Fruit fly (Drosophila melanogaster) whole organism, embryonic: ENCODE results near the gene CG14339.

Experiments
- Adf1 ChIP-seq: fragments of 200-800 bp; sonication (Bioruptor generic); IDR thresholded peaks from 2 replicates; pipeline ENCODE4 v1.3.6; 2022; ENCODE audit warnings: missing biosample characterization, missing genetic modification characterization
- Bgb ChIP-seq: fragments of 200-800 bp; sonication (Bioruptor generic); IDR thresholded peaks from 2 replicates; pipeline ENCODE4 v1.3.6; 2022; ENCODE audit warnings: missing biosample characterization, missing genetic modification characterization; ENCODE audit not compliant: partially characterized antibody
- CG10979 ChIP-seq: fragments of 200-800 bp; sonication (Bioruptor generic); optimal IDR thresholded peaks from 2 replicates; lab custom pipeline; 2018; ENCODE audit warnings: missing biosample characterization, mild to moderate bottlenecking, missing genetic modification characterization, moderate library complexity
- CG12219 ChIP-seq: fragments of 200-800 bp; sonication (Bioruptor generic); optimal IDR thresholded peaks from 3 replicates; lab custom pipeline; 2018; ENCODE audit warnings: missing biosample characterization, mild to moderate bottlenecking, missing genetic modification characterization
- CG13287 ChIP-seq: fragments of 200-800 bp; sonication (Bioruptor generic); IDR thresholded peaks from 2 replicates; pipeline ENCODE4 v1.3.6; 2022; ENCODE audit warnings: missing biosample characterization, missing genetic modification characterization; ENCODE audit not compliant: partially characterized antibody
- CG13296 ChIP-seq: fragments of 200-800 bp; sonication (Bioruptor generic); optimal IDR thresholded peaks from 3 replicates; lab custom pipeline; 2018; ENCODE audit warnings: missing biosample characterization, mild to moderate bottlenecking, missing genetic modification characterization
- CG14014 ChIP-seq: fragments of 200-800 bp; sonication (Bioruptor generic); IDR thresholded peaks from 2 replicates; pipeline ENCODE4 v1.3.6; 2022; ENCODE audit warnings: missing biosample characterization, missing genetic modification characterization
- CG14441 ChIP-seq: fragments of 200-800 bp; sonication (Bioruptor generic); IDR thresholded peaks from 2 replicates; pipeline ENCODE4 v1.3.6; 2022; ENCODE audit warnings: missing biosample characterization, missing genetic modification characterization
- CG14667 ChIP-seq: fragments of 200-800 bp; sonication (Bioruptor generic); IDR thresholded peaks from 2 replicates; pipeline ENCODE4 v1.3.6; 2022; ENCODE audit warnings: missing biosample characterization, missing genetic modification characterization
- CG14860 ChIP-seq: fragments of 200-800 bp; sonication (Bioruptor generic); IDR thresholded peaks from 3 replicates; pipeline ENCODE4 v1.3.6; 2022; ENCODE audit warnings: missing biosample characterization, missing genetic modification characterization; ENCODE audit not compliant: partially characterized antibody
- CG16779 ChIP-seq: fragments of 200-800 bp; sonication (Bioruptor generic); IDR thresholded peaks from 2 replicates; pipeline ENCODE4 v1.3.6; 2022; ENCODE audit warnings: missing biosample characterization, missing genetic modification characterization
- CG17328 ChIP-seq: fragments of 200-800 bp; sonication (Bioruptor generic); IDR thresholded peaks from 2 replicates; pipeline ENCODE4 v1.3.6; 2022; ENCODE audit warnings: missing biosample characterization, missing genetic modification characterization
- CG17359 ChIP-seq: fragments of 200-800 bp; sonication (Bioruptor generic); optimal IDR thresholded peaks from 3 replicates; lab custom pipeline; 2018; ENCODE audit warnings: missing biosample characterization, mild to moderate bottlenecking, missing genetic modification characterization, moderate library complexity
- CG4424 ChIP-seq: fragments of 200-800 bp; sonication (Bioruptor generic); optimal IDR thresholded peaks from 3 replicates; lab custom pipeline; 2016; ENCODE audit warnings: missing biosample characterization, missing genetic modification characterization
- CG5180 ChIP-seq: fragments of 200-800 bp; sonication (Bioruptor generic); optimal IDR thresholded peaks from 3 replicates; lab custom pipeline; 2017; ENCODE audit warnings: missing biosample characterization, missing genetic modification characterization, mild to moderate bottlenecking, moderate library complexity, missing genetic modification reagents
- CG7357 ChIP-seq: fragments of 200-800 bp; sonication (Bioruptor generic); IDR thresholded peaks from 3 replicates; pipeline ENCODE4 v1.3.6; 2022; ENCODE audit warnings: missing biosample characterization, missing genetic modification characterization
- CG7745 ChIP-seq: fragments of 200-800 bp; sonication (Bioruptor generic); optimal IDR thresholded peaks from 2 replicates; lab custom pipeline; 2018; ENCODE audit warnings: missing biosample characterization, mild to moderate bottlenecking, missing genetic modification characterization, moderate library complexity
- CG8359 ChIP-seq: fragments of 200-800 bp; sonication (Bioruptor generic); optimal IDR thresholded peaks from 2 replicates; lab custom pipeline; 2017; ENCODE audit warnings: missing biosample characterization, mild to moderate bottlenecking, missing genetic modification characterization, borderline replicate concordance
- CG8388 ChIP-seq: fragments of 200-800 bp; sonication (Bioruptor generic); optimal IDR thresholded peaks from 2 replicates; lab custom pipeline; 2019; ENCODE audit warnings: missing biosample characterization, mild to moderate bottlenecking, missing genetic modification characterization, moderate library complexity
- CTCF ChIP-seq: fragments of 200-800 bp; sonication (Bioruptor generic); optimal IDR thresholded peaks from 2 replicates; lab custom pipeline; 2017; ENCODE audit warnings: missing biosample characterization, mild to moderate bottlenecking, missing genetic modification characterization, moderate library complexity
- HHEX ChIP-seq: fragments of 200-800 bp; sonication (Bioruptor generic); optimal IDR thresholded peaks from 3 replicates; lab custom pipeline; 2017; ENCODE audit warnings: missing biosample characterization, mild to moderate bottlenecking, missing genetic modification characterization, missing genetic modification reagents
- HLHmδ ChIP-seq: fragments of 200-800 bp; sonication (Bioruptor generic); optimal IDR thresholded peaks from 2 replicates; lab custom pipeline; 2018; ENCODE audit warnings: missing biosample characterization, mild to moderate bottlenecking, missing genetic modification characterization, moderate library complexity
- Hand ChIP-seq: fragments of 200-800 bp; sonication (Bioruptor generic); optimal IDR thresholded peaks from 2 replicates; lab custom pipeline; 2017; ENCODE audit warnings: mild to moderate bottlenecking, missing biosample characterization, missing genetic modification reagents, missing genetic modification characterization
- Lhr ChIP-seq: fragments of 200-800 bp; sonication (Bioruptor generic); optimal IDR thresholded peaks from 3 replicates; lab custom pipeline; 2017; ENCODE audit warnings: mild to moderate bottlenecking, missing biosample characterization, missing genetic modification reagents, missing genetic modification characterization
- NC2α ChIP-seq: fragments of 200-800 bp; sonication (Bioruptor generic); optimal IDR thresholded peaks from 2 replicates; lab custom pipeline; 2016; ENCODE audit warnings: missing biosample characterization, missing genetic modification characterization
- Rx ChIP-seq: fragments of 200-800 bp; sonication (Bioruptor generic); IDR thresholded peaks from 2 replicates; pipeline ENCODE4 v1.3.6; 2022; ENCODE audit warnings: missing biosample characterization, missing genetic modification characterization
- Sox102F ChIP-seq: fragments of 200-800 bp; sonication (Bioruptor generic); optimal IDR thresholded peaks from 2 replicates; lab custom pipeline; 2018; ENCODE audit warnings: missing biosample characterization, mild to moderate bottlenecking, missing genetic modification characterization, moderate library complexity
- Spps ChIP-seq: fragments of 200-800 bp; sonication (Bioruptor generic); optimal IDR thresholded peaks from 2 replicates; lab custom pipeline; 2018; ENCODE audit warnings: missing biosample characterization, mild to moderate bottlenecking, missing genetic modification characterization
- TFAM ChIP-seq: fragments of 200-800 bp; sonication (Bioruptor generic); optimal IDR thresholded peaks from 2 replicates; lab custom pipeline; 2017; ENCODE audit warnings: missing biosample characterization, missing genetic modification characterization, inconsistent platforms
- Usf ChIP-seq: fragments of 200-800 bp; sonication (Bioruptor generic); optimal IDR thresholded peaks from 2 replicates; lab custom pipeline; 2017; ENCODE audit warnings: missing genotype, missing biosample characterization, missing genetic modification characterization
- ab ChIP-seq: fragments of 200-800 bp; sonication (Bioruptor generic); optimal IDR thresholded peaks from 2 replicates; lab custom pipeline; 2016; ENCODE audit warnings: missing biosample characterization, missing genetic modification characterization
- ac ChIP-seq: fragments of 200-800 bp; sonication (Bioruptor generic); optimal IDR thresholded peaks from 3 replicates; lab custom pipeline; 2017; ENCODE audit warnings: missing biosample characterization, mild to moderate bottlenecking, missing genetic modification characterization
- aop ChIP-seq: fragments of 200-800 bp; sonication (Bioruptor generic); IDR thresholded peaks from 2 replicates; pipeline ENCODE4 v1.3.6; 2022; ENCODE audit warnings: missing biosample characterization, missing genetic modification characterization
- ato ChIP-seq: fragments of 200-800 bp; sonication (Bioruptor generic); IDR thresholded peaks from 2 replicates; pipeline ENCODE4 v1.3.6; 2022; ENCODE audit warnings: missing biosample characterization, missing genetic modification characterization; ENCODE audit not compliant: partially characterized antibody
- chm ChIP-seq: fragments of 200-800 bp; sonication (Bioruptor generic); IDR thresholded peaks from 2 replicates; pipeline ENCODE4 v1.3.6; 2022; ENCODE audit warnings: missing biosample characterization, missing genetic modification characterization
- ewg ChIP-seq: fragments of 200-800 bp; sonication (Bioruptor generic); optimal IDR thresholded peaks from 3 replicates; lab custom pipeline; 2017; ENCODE audit warnings: mild to moderate bottlenecking, missing biosample characterization, missing genetic modification reagents, missing genetic modification characterization
- fd102C ChIP-seq: fragments of 200-800 bp; sonication (Bioruptor generic); optimal IDR thresholded peaks from 2 replicates; lab custom pipeline; 2018; ENCODE audit warnings: missing biosample characterization, mild to moderate bottlenecking, missing genetic modification characterization, moderate library complexity
- gcm ChIP-seq: fragments of 200-800 bp; sonication (Bioruptor generic); optimal IDR thresholded peaks from 2 replicates; lab custom pipeline; 2019; ENCODE audit warnings: missing biosample characterization, mild to moderate bottlenecking, missing genetic modification characterization, moderate library complexity
- gcm2 ChIP-seq: fragments of 200-800 bp; sonication (Bioruptor generic); optimal IDR thresholded peaks from 2 replicates; lab custom pipeline; 2016; ENCODE audit warnings: missing biosample characterization, missing genetic modification characterization
- grn ChIP-seq: fragments of 200-800 bp; sonication (Bioruptor generic); optimal IDR thresholded peaks from 3 replicates; lab custom pipeline; 2017; ENCODE audit warnings: missing biosample characterization, missing genetic modification characterization
- otp ChIP-seq: fragments of 200-800 bp; sonication (Bioruptor generic); IDR thresholded peaks from 3 replicates; pipeline ENCODE4, ENCODE4 v1.3.6; 2022; ENCODE audit warnings: missing biosample characterization, missing genetic modification characterization
- repo ChIP-seq: fragments of 200-800 bp; sonication (Bioruptor generic); optimal IDR thresholded peaks from 2 replicates; lab custom pipeline; 2016; ENCODE audit warnings: missing biosample characterization, missing genetic modification characterization
- sens-2 ChIP-seq: fragments of 200-800 bp; sonication (Bioruptor generic); IDR thresholded peaks from 2 replicates; pipeline ENCODE4 v1.3.6; 2022; ENCODE audit warnings: missing biosample characterization, missing genetic modification characterization
- sima ChIP-seq: fragments of 200-800 bp; sonication (Bioruptor generic); optimal IDR thresholded peaks from 2 replicates; lab custom pipeline; 2016; ENCODE audit warnings: missing biosample characterization, missing genetic modification characterization
- sisA ChIP-seq: fragments of 200-800 bp; sonication (Bioruptor generic); IDR thresholded peaks from 2 replicates; pipeline ENCODE4 v1.3.6; 2022; ENCODE audit warnings: missing biosample characterization, missing genetic modification characterization
- sug ChIP-seq: fragments of 200-800 bp; optimal IDR thresholded peaks from 2 replicates; lab custom pipeline; 2019; ENCODE audit warnings: missing biosample characterization, mild to moderate bottlenecking, missing genetic modification characterization, moderate library complexity
- trh ChIP-seq: fragments of 200-800 bp; sonication (Bioruptor generic); optimal IDR thresholded peaks from 2 replicates; lab custom pipeline; 2016; ENCODE audit warnings: missing biosample characterization, missing genetic modification characterization
- zfh2 ChIP-seq: fragments of 200-800 bp; sonication (Bioruptor generic); optimal IDR thresholded peaks from 2 replicates; lab custom pipeline; 2016; ENCODE audit warnings: missing biosample characterization, missing genetic modification characterization

Gene CG14339

DNA sequence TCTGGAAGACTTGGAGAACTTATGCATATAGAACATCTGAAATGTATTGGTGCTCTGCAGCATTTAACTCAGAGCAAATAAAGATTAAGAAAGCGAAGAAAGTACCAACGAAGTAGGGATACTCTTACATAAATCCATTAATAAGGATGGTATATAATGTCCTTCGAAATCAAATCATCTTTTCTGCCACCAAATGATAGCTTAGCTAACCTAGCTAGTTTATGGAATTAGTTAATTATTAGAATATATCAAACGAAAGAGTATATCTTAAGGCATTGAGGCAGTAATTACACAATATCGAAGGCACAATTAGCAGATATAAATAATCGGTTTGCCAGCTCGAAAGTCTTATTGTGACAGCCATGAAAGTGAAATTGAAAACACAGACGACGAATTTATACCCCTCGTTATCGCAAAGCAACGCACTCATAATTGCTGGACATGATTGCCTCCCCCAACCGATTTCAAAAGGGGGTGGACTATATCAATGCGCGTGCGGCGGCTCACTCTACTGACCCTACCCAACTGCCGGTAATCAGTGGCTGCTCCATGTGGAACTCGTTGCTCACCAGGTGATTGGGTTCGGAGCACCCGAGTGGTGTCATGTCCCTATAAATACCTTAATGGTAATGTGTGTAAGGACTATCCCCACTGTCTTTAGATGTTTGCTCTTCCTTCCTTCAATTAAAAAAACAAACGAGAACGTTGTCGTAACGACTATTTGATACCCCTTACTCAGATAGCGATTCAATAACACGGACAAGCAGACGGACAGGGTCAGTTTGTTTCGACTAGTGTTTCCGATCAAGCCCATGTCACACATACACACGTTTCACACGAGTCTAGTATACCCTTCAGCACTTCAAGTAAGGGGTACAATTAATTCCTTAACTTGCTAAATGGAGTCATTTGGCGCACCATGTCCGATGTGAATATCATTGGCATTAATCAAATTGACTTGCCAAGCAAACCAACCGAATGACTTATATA is 36.3 kb downstream of the CG14339 start (continued):
- TF ChIP-seq CG8359 (GFP tag; lab: Kevin White, UChicago) (peak; percentile 21), CG5180 (GFP tag; lab: Kevin White, UChicago) (no peak), CTCF (GFP tag; lab: Kevin White, UChicago) (peak; percentile 16), sima (GFP tag; lab: Kevin White, UChicago) (no peak), aop (GFP tag; lab: Robert Waterston, UW) (no peak), Lhr (GFP tag; lab: Kevin White, UChicago) (no peak), grn (GFP tag; lab: Kevin White, UChicago) (no peak), Spps (no peak), trh (GFP tag; lab: Kevin White, UChicago) (no peak), repo (no peak), CG17328 (GFP tag; lab: Robert Waterston, UW) (no peak; the same call in 1 of the 2 replicates), Bgb (GFP tag; lab: Robert Waterston, UW) (no peak), CG4424 (GFP tag; lab: Kevin White, UChicago) (peak; percentile 55), CG14014 (0 out of 2 replicates have a peak, but pooled peaks have one; percentile 40), CG14667 (no peak), CG12219 (GFP tag; lab: Kevin White, UChicago) (peak; percentile 51), CG14860 (GFP tag; lab: Robert Waterston, UW) (0 out of 3 replicates have a peak, but pooled peaks have one; percentile 15), Adf1 (GFP tag; lab: Robert Waterston, UW) (no peak), CG14441 (GFP tag; lab: Robert Waterston, UW) (no peak), ac (GFP tag; lab: Kevin White, UChicago) (no peak), zfh2 (GFP tag; lab: Kevin White, UChicago) (peak; percentile 32), TFAM (GFP tag; lab: Kevin White, UChicago) (no peak), ab (no peak), Hand (GFP tag; lab: Kevin White, UChicago) (no peak), sug (tag; lab: Kevin White, UChicago) (peak; percentile 41), ewg (GFP tag; lab: Kevin White, UChicago) (peak; percentile 35), NC2α (GFP tag; lab: Kevin White, UChicago) (no peak), gcm (GFP tag; lab: Kevin White, UChicago) (peak; percentile 3), CG13296 (GFP tag; lab: Kevin White, UChicago) (peak; percentile 42), CG8388 (GFP tag; lab: Kevin White, UChicago) (peak; percentile 58), CG7357 (GFP tag; lab: Robert Waterston, UW) (peak; percentile 37; the same call in 1 of the 3 replicates), Sox102F (GFP tag; lab: Kevin White, UChicago) (peak; percentile 79), CG7745 (tag; lab: Kevin White, UChicago) (no peak), ato (GFP tag; lab: Robert Waterston, UW) (no peak), otp (no peak), CG13287 (no peak), CG16779 (GFP tag; lab: Robert Waterston, UW) (no peak), sens-2 (GFP tag; lab: Robert Waterston, UW) (peak; percentile 26; the same call in 1 of the 2 replicates), gcm2 (GFP tag; lab: Kevin White, UChicago) (no peak), HLHmδ (no peak), Usf (GFP tag; lab: Kevin White, UChicago) (no peak), sisA (GFP tag; lab: Robert Waterston, UW) (peak; percentile 47), fd102C (no peak), CG10979 (tag; lab: Kevin White, UChicago) (peak; percentile 64), chm (GFP tag; lab: Robert Waterston, UW) (no peak), Rx (GFP tag; lab: Robert Waterston, UW) (no peak), HHEX (GFP tag; lab: Kevin White, UChicago) (peak; percentile 48), CG17359 (tag; lab: Kevin White, UChicago) (peak; percentile 71)
